Worm (Caenorhabditis elegans) whole organism, L2 larva: ENCODE results near the gene crls-1.

Experiments used
- ama-1 ChIP-seq: fragments of 150-350 bp; optimal IDR thresholded peaks from 2 replicates; lab custom pipeline; 2018; ENCODE audit warnings: inconsistent platforms
- egl-27 ChIP-seq: sonication (generic microtip); optimal IDR thresholded peaks from 3 replicates; lab custom pipeline; 2017; ENCODE audit warnings: missing biosample characterization, missing genetic modification reagents, missing genetic modification characterization
- elt-3 ChIP-seq: sonication (generic microtip); optimal IDR thresholded peaks from 2 replicates; lab custom pipeline; 2017; ENCODE audit warnings: missing biosample characterization, missing genetic modification characterization
- nhr-12 ChIP-seq: fragments of 150-350 bp; optimal IDR thresholded peaks from 2 replicates; lab custom pipeline; 2014; ENCODE audit warnings: missing biosample characterization, missing genetic modification characterization
- nhr-25 ChIP-seq: fragments of 150-350 bp; sonication (generic microtip); optimal IDR thresholded peaks from 3 replicates; lab custom pipeline; 2014; ENCODE audit warnings: missing biosample characterization, missing genetic modification characterization
- nhr-77 ChIP-seq: fragments of 150-350 bp; optimal IDR thresholded peaks from 2 replicates; lab custom pipeline; 2014; ENCODE audit warnings: missing biosample characterization, missing genetic modification characterization
- unc-62 ChIP-seq: fragments of 150-350 bp; optimal IDR thresholded peaks from 2 replicates; lab custom pipeline; 2014; ENCODE audit warnings: missing biosample characterization, missing genetic modification reagents, missing genetic modification characterization

ce11 chrIII:895525-895924 is 14.2 kb downstream of the crls-1 start, which contains the start of the genes ztf-18 and F23H11.2:
- TF ChIP-seq nhr-77 (tag; lab: Kevin White, UChicago) (no peak), unc-62 (GFP tag; lab: Kevin White, UChicago) (no peak), egl-27 (tag; lab: Kevin White, UChicago) (no peak), elt-3 (tag; lab: Kevin White, UChicago) (no peak), nhr-12 (no peak), ama-1 (lab: Kevin White, UChicago) (no peak), nhr-25 (tag; lab: Kevin White, UChicago) (no peak)
